Worm (Caenorhabditis elegans): ENCODE results near the gene hlh-30.

hlh-30 gene

DNA sequence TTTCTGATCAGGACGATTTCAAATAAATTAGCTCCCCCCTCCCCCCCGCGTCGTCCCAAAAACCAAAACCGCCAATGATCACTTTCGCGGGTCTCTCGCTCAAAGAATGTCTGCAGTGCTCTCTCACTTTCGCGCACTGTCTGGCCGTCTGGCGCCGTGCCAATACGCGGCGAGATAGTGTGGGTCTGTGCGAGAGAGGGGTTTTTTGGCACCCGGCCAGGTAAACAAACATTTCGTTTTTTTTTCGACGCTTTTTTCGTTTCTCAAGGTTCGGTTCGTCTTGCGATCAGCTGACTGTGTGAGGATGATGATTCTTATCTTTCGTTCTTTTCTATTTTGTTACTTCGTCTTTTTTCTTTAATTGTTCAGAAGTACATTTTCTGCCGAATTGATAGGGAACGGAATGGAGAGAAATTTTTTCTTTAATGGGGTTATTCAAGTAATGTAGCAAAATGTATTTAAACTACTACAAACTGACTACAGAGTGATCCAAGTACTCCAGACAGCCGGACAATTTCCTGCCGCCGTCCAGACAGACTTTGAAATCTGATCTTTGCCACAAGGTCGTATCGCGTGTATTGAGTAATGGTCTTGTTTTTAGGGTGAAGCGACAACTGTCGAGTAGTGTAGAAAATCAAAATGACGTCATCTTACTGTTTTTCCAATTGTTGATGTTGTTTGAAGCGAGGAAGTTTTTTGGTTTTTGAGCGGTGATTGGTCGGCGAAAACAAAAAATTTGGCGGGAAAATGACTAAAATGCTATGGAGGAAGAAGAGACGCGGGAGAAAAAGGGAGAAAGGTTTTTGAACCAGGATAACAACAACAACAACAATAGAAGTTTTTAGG lies 10.4 kb downstream of the hlh-30 start:
- no peak for TF ChIP-seq nhr-28 (tag; optimal IDR thresholded peaks at IDR 0.05)
- TF ChIP-seq lin-15B (tag; optimal IDR thresholded peaks at IDR 0.05) = no peak
- TF ChIP-seq mdl-1 (tag; optimal IDR thresholded peaks at IDR 0.05) = peak; percentile 32
- TF ChIP-seq egl-5 (tag; optimal IDR thresholded peaks at IDR 0.05) = peak; percentile 35
- peak; percentile 47 for TF ChIP-seq hmg-11 (tag; optimal IDR thresholded peaks at IDR 0.05)
- TF ChIP-seq skn-1 (tag; optimal IDR thresholded peaks at IDR 0.05) = peak; percentile 24
- TF ChIP-seq nfya-1 (tag; optimal IDR thresholded peaks at IDR 0.05; ENCODE audit: insufficient read depth) = peak; percentile 82
- TF ChIP-seq fkh-2 (tag; optimal IDR thresholded peaks at IDR 0.05) = no peak
- TF ChIP-seq pha-4 (tag; optimal IDR thresholded peaks at IDR 0.05) = peak; percentile 99
- TF ChIP-seq jun-1 (tag; optimal IDR thresholded peaks at IDR 0.05) = peak; percentile 89
- TF ChIP-seq ama-1 (optimal IDR thresholded peaks at IDR 0.05) = peak; percentile 43
- TF ChIP-seq unc-39 (tag; optimal IDR thresholded peaks at IDR 0.05) = no peak
- TF ChIP-seq nhr-237 (tag; optimal IDR thresholded peaks at IDR 0.05) = no peak
- no peak for TF ChIP-seq nhr-76 (tag; optimal IDR thresholded peaks at IDR 0.05)
- peak; percentile 17 for TF ChIP-seq nhr-43 (tag; optimal IDR thresholded peaks at IDR 0.05; ENCODE audit: poor library complexity, severe bottlenecking)
- TF ChIP-seq nhr-23 (tag; optimal IDR thresholded peaks at IDR 0.05) = peak; percentile 47
- TF ChIP-seq fkh-10 (GFP tag; optimal IDR thresholded peaks at IDR 0.05) = no peak
- no peak for TF ChIP-seq daf-12 (tag; optimal IDR thresholded peaks at IDR 0.05)
- peak; percentile 27 for TF ChIP-seq elt-1 (tag; optimal IDR thresholded peaks at IDR 0.05)
- TF ChIP-seq lsy-12 (tag; optimal IDR thresholded peaks at IDR 0.05) = peak; percentile 63
- TF ChIP-seq nhr-25 (tag; optimal IDR thresholded peaks at IDR 0.05) = peak; percentile 63
- TF ChIP-seq elt-3 (tag; optimal IDR thresholded peaks at IDR 0.05) = peak in 1 of 3 experiments; percentile 56
- TF ChIP-seq ceh-28 (tag; optimal IDR thresholded peaks at IDR 0.05) = peak; percentile 41
- TF ChIP-seq tbx-2 (tag; optimal IDR thresholded peaks at IDR 0.05) = no peak
- TF ChIP-seq elt-2 (tag; optimal IDR thresholded peaks at IDR 0.05) = peak; percentile 88
- peak; percentile 89 for TF ChIP-seq lin-39 (tag; optimal IDR thresholded peaks at IDR 0.05)
- peak; percentile 17 for TF ChIP-seq nhr-11 (tag; optimal IDR thresholded peaks at IDR 0.05)
- TF ChIP-seq egl-27 (tag; optimal IDR thresholded peaks at IDR 0.05) = no peak
- TF ChIP-seq pqm-1 (tag; optimal IDR thresholded peaks at IDR 0.05) = peak; percentile 27

DNA sequence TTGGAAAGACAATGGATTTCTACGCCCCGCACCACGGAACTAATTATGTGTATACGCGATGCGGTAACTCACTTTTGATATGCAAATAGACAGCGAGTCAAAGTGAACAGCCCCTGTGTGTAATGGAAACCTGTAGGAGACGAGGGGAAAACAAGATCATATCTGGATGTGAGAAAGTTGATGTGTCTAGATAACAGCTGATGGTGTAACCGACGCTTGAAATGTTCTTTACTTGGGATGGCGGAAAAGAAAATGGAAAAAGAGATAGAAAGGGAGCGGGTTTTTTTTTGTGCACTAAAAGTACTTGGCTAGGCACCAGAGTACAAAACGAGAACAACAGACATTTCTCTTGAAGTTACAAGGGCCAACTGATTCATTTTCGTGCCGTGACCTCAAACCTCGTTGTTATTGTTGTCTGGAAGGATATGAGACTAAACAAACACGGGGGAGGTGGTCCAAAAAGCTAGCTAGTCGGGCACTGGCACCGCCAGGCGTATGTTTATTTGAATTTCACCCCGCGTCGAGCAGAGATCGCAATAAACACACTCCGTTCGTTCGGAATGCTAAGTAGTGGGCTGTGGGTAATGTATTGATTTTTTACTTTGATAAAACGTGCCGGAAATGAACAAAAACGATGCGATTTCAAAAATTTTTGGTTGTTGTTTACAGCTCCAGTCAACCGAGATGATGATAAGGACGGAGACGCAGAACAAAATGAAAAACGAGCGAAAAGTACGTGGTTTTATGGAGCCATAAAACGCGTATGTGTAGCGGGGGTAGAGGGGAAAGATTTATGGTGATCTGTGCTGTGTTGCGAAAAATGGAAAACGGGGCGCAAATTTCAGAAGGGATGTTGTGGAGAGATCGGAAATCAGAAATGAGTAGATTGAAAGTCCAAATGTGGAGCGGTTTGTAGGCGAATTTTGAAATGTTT lies 12.6 kb downstream of the hlh-30 start:
- TF ChIP-seq nhr-23 (tag; optimal IDR thresholded peaks at IDR 0.05) (peak; percentile 16), unc-39 (tag; optimal IDR thresholded peaks at IDR 0.05) (no peak), nhr-43 (tag; optimal IDR thresholded peaks at IDR 0.05; ENCODE audit: poor library complexity, severe bottlenecking) (peak; percentile 35), lin-39 (tag; optimal IDR thresholded peaks at IDR 0.05) (peak; percentile 67), nhr-28 (tag; optimal IDR thresholded peaks at IDR 0.05) (no peak), fkh-2 (tag; optimal IDR thresholded peaks at IDR 0.05) (no peak), pqm-1 (tag; optimal IDR thresholded peaks at IDR 0.05) (peak; percentile 52), egl-5 (tag; optimal IDR thresholded peaks at IDR 0.05) (peak; percentile 89), pha-4 (tag; optimal IDR thresholded peaks at IDR 0.05) (peak; percentile 58), elt-2 (tag; optimal IDR thresholded peaks at IDR 0.05) (peak; percentile 75), nfya-1 (tag; optimal IDR thresholded peaks at IDR 0.05; ENCODE audit: insufficient read depth) (peak; percentile 40), egl-27 (tag; optimal IDR thresholded peaks at IDR 0.05) (no peak), eor-1 (tag; optimal IDR thresholded peaks at IDR 0.05) (no peak), nhr-12 (tag; optimal IDR thresholded peaks at IDR 0.05) (no peak), lsy-12 (tag; optimal IDR thresholded peaks at IDR 0.05) (no peak), elt-1 (tag; optimal IDR thresholded peaks at IDR 0.05) (peak; percentile 41)

DNA sequence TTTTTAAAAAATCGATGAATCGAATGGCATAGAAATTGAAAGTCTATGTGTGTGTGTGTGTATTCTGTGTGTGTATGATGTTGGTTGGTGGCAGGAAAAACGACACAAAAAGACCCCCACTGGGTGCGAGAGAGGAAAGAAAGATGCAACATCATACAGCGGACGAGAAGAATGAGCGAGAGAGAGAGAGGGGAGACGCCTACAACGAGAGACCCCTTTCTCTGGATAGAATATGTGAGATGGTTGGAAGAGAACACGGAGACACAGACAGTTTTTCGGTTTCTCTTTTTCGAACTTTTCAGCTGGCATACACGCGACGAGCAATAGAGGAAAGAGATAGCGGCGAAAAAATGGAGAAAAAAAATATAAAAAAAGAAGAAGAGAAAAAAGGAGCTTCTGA lies 14.9 kb downstream of the hlh-30 start:
- TF ChIP-seq egl-27 (tag; optimal IDR thresholded peaks at IDR 0.05) = no peak
- no peak for TF ChIP-seq ztf-4 (tag; optimal IDR thresholded peaks at IDR 0.05)
- no peak for TF ChIP-seq R02D3.7 (tag; optimal IDR thresholded peaks at IDR 0.05)
- TF ChIP-seq nhr-237 (tag; optimal IDR thresholded peaks at IDR 0.05) = no peak
- TF ChIP-seq ceh-82 (tag; optimal IDR thresholded peaks at IDR 0.05) = no peak
- TF ChIP-seq nhr-76 (tag; optimal IDR thresholded peaks at IDR 0.05) = peak; percentile 7
- no peak for TF ChIP-seq fkh-10 (GFP tag; optimal IDR thresholded peaks at IDR 0.05)
- peak; percentile 77 for TF ChIP-seq egl-5 (tag; optimal IDR thresholded peaks at IDR 0.05)
- TF ChIP-seq lin-15B (tag; optimal IDR thresholded peaks at IDR 0.05) = peak; percentile 51
- no peak for TF ChIP-seq aly-2 (tag; optimal IDR thresholded peaks at IDR 0.05)
- TF ChIP-seq skn-1 (tag; optimal IDR thresholded peaks at IDR 0.05) = no peak
- TF ChIP-seq fkh-2 (tag; optimal IDR thresholded peaks at IDR 0.05) = no peak
- TF ChIP-seq mml-1 (tag; optimal IDR thresholded peaks at IDR 0.05) = no peak
- no peak for TF ChIP-seq nhr-67 (tag; optimal IDR thresholded peaks at IDR 0.05)
- no peak for TF ChIP-seq ceh-28 (tag; optimal IDR thresholded peaks at IDR 0.05)
- TF ChIP-seq nhr-11 (tag; optimal IDR thresholded peaks at IDR 0.05) = peak; percentile 17
- peak; percentile 91 for TF ChIP-seq pha-4 (tag; optimal IDR thresholded peaks at IDR 0.05)
- no peak for TF ChIP-seq nhr-12 (tag; optimal IDR thresholded peaks at IDR 0.05)
- no peak for TF ChIP-seq unc-62 (GFP tag; optimal IDR thresholded peaks at IDR 0.05)
- peak; percentile 43 for TF ChIP-seq nhr-25 (tag; optimal IDR thresholded peaks at IDR 0.05)
- peak; percentile 74 for TF ChIP-seq mdl-1 (tag; optimal IDR thresholded peaks at IDR 0.05)
- peak; percentile 86 for TF ChIP-seq lin-39 (tag; optimal IDR thresholded peaks at IDR 0.05)
- no peak for TF ChIP-seq lsy-12 (tag; optimal IDR thresholded peaks at IDR 0.05)
- TF ChIP-seq ztf-11 (tag; optimal IDR thresholded peaks at IDR 0.05) = no peak
- TF ChIP-seq nhr-43 (tag; optimal IDR thresholded peaks at IDR 0.05; ENCODE audit: poor library complexity, severe bottlenecking) = no peak
- peak; percentile 55 for TF ChIP-seq ama-1 (optimal IDR thresholded peaks at IDR 0.05)
- TF ChIP-seq nfya-1 (tag; optimal IDR thresholded peaks at IDR 0.05; ENCODE audit: insufficient read depth) = peak; percentile 86
- no peak for TF ChIP-seq fos-1 (tag; optimal IDR thresholded peaks at IDR 0.05)
- TF ChIP-seq sea-2 (GFP tag; optimal IDR thresholded peaks at IDR 0.05) = no peak

Measured in whole organism, L3 larva.